Worm (Caenorhabditis elegans) whole organism, L1 larva: ENCODE results near the gene H04D03.7.

Experiments
- C16A3.4 ChIP-seq: fragments of 150-350 bp; optimal IDR thresholded peaks from 2 replicates; lab custom pipeline; 2014; ENCODE audit warnings: missing biosample characterization, missing genetic modification characterization
- aha-1 ChIP-seq: fragments of 150-350 bp; optimal IDR thresholded peaks from 2 replicates; lab custom pipeline; 2014; ENCODE audit warnings: missing biosample characterization, missing genetic modification characterization
- lin-15B ChIP-seq: fragments of 150-350 bp; sonication (generic microtip); optimal IDR thresholded peaks from 3 replicates; lab custom pipeline; 2014; ENCODE audit warnings: missing biosample characterization, missing genetic modification characterization
- nhr-11 ChIP-seq: fragments of 150-350 bp; optimal IDR thresholded peaks from 2 replicates; lab custom pipeline; 2014; ENCODE audit warnings: missing biosample characterization, missing genetic modification characterization
- nhr-71 ChIP-seq: sonication (generic microtip); optimal IDR thresholded peaks from 2 replicates; lab custom pipeline; 2016; ENCODE audit warnings: mild to moderate bottlenecking, missing genetic modification characterization, moderate library complexity, missing compliant biosample characterization
- nhr-76 ChIP-seq: sonication (generic microtip); optimal IDR thresholded peaks from 2 replicates; lab custom pipeline; 2017; ENCODE audit warnings: missing biosample characterization, missing genetic modification characterization
- nhr-77 ChIP-seq: fragments of 150-350 bp; optimal IDR thresholded peaks from 2 replicates; lab custom pipeline; 2014; ENCODE audit warnings: missing biosample characterization, missing genetic modification characterization
- sox-4 ChIP-seq: sonication (generic microtip); optimal IDR thresholded peaks from 2 replicates; lab custom pipeline; 2016; ENCODE audit warnings: missing genetic modification characterization, missing compliant biosample characterization
- ztf-11 ChIP-seq, 2 experiments: sonication (generic microtip); optimal IDR thresholded peaks; 2 replicates each; lab custom pipeline; 2016 to 2017; ENCODE audit warnings: missing genetic modification characterization in 2 of 2, missing biosample characterization in 1 of 2, missing compliant biosample characterization in 1 of 2

ce11 chrIII:10464455-10464854, 17.8 kb upstream of the H04D03.7 start:
- TF ChIP-seq sox-4 (tag; lab: Kevin White, UChicago), result no peak
- no peak for TF ChIP-seq C16A3.4 (tag; lab: Kevin White, UChicago)
- no peak for TF ChIP-seq nhr-71
- no peak for TF ChIP-seq aha-1 (tag; lab: Kevin White, UChicago)
- no peak for TF ChIP-seq lin-15B
- TF ChIP-seq ztf-11 (tag; optimal IDR thresholded peaks at IDR 0.05; lab: Kevin White, UChicago), result no peak
- no peak for TF ChIP-seq nhr-11 (tag; lab: Kevin White, UChicago)
- no peak for TF ChIP-seq nhr-77
- no peak for TF ChIP-seq nhr-76 (tag; lab: Kevin White, UChicago)
